Worm (Caenorhabditis elegans) whole organism, young adult: Measurements from ENCODE around the gene srab-3.

Source experiments
- K11D2.4 ChIP-seq: fragments of 200-800 bp; sonication (Bioruptor generic); IDR thresholded peaks from 2 replicates; pipeline ENCODE4 v1.3.6; 2022; ENCODE audit warnings: missing genetic modification reagents, missing genetic modification characterization, missing compliant biosample characterization
- T07F8.4 ChIP-seq: sonication (generic microtip); optimal IDR thresholded peaks from 2 replicates; lab custom pipeline; 2016; ENCODE audit warnings: mild to moderate bottlenecking, missing genetic modification characterization, moderate library complexity, missing compliant biosample characterization
- Y56A3A.18 ChIP-seq: fragments of 200-800 bp; sonication (Bioruptor generic); IDR thresholded peaks from 2 replicates; pipeline ENCODE4 v1.3.6; 2022; ENCODE audit warnings: missing genetic modification reagents, missing genetic modification characterization, missing compliant biosample characterization
- aptf-2 ChIP-seq: fragments of 200-800 bp; sonication (Bioruptor generic); conservative IDR thresholded peaks from 2 replicates; pipeline ENCODE4 v1.3.6; 2022; ENCODE audit warnings: missing genetic modification reagents, missing genetic modification characterization, missing compliant biosample characterization
- dpff-1 ChIP-seq: sonication (generic microtip); optimal IDR thresholded peaks from 2 replicates; lab custom pipeline; 2017; ENCODE audit warnings: mild to moderate bottlenecking, missing genetic modification characterization, missing compliant biosample characterization
- egl-18 ChIP-seq: fragments of 200-800 bp; sonication (Bioruptor generic); IDR thresholded peaks from 2 replicates; pipeline ENCODE4 v1.3.6; 2022; ENCODE audit warnings: missing genetic modification reagents, missing genetic modification characterization, missing compliant biosample characterization
- lin-26 ChIP-seq: fragments of 200-800 bp; sonication (Bioruptor generic); IDR thresholded peaks from 2 replicates; pipeline ENCODE4 v1.3.6; 2022; ENCODE audit warnings: missing genetic modification reagents, missing genetic modification characterization, missing compliant biosample characterization
- lir-1 ChIP-seq: fragments of 200-800 bp; sonication (Bioruptor generic); conservative IDR thresholded peaks from 2 replicates; pipeline ENCODE4 v1.3.6; 2022; ENCODE audit warnings: missing genetic modification reagents, missing genetic modification characterization, missing compliant biosample characterization
- nfyb-1 ChIP-seq: fragments of 200-800 bp; sonication (Bioruptor generic); IDR thresholded peaks from 2 replicates; pipeline ENCODE4 v1.3.6; 2022; ENCODE audit warnings: missing genetic modification reagents, missing genetic modification characterization, missing compliant biosample characterization
- somi-1 ChIP-seq: fragments of 200-800 bp; sonication (Bioruptor generic); optimal IDR thresholded peaks from 2 replicates; lab custom pipeline; 2018; ENCODE audit warnings: mild to moderate bottlenecking, missing genetic modification characterization, missing compliant biosample characterization
- unc-130 ChIP-seq: sonication (generic microtip); optimal IDR thresholded peaks from 2 replicates; lab custom pipeline; 2016; ENCODE audit warnings: missing genetic modification reagents, missing genetic modification characterization, missing compliant biosample characterization
- unc-62 ChIP-seq: fragments of 150-350 bp; optimal IDR thresholded peaks from 2 replicates; lab custom pipeline; 2014; ENCODE audit warnings: missing biosample characterization, missing genetic modification reagents, missing genetic modification characterization

- TF ChIP-seq egl-18 (GFP tag; lab: Robert Waterston, UW) (no peak), lir-1 (GFP tag; lab: Robert Waterston, UW) (no peak), unc-130 (GFP tag; lab: Kevin White, UChicago) (no peak), unc-62 (GFP tag; lab: Kevin White, UChicago) (no peak), T07F8.4 (no peak), Y56A3A.18 (GFP tag; lab: Robert Waterston, UW) (no peak), K11D2.4 (GFP tag; lab: Robert Waterston, UW) (no peak), dpff-1 (no peak), somi-1 (GFP tag; lab: Kevin White, UChicago) (no peak), lin-26 (no peak), nfyb-1 (GFP tag; lab: Robert Waterston, UW) (no peak), aptf-2 (GFP tag; lab: Robert Waterston, UW) (no peak)
Measured at ce11 chrV:5119109-5119508, 11.4 kb upstream of the srab-3 start, which contains the start of gene C04F5.9.
